Worm (Caenorhabditis elegans): ENCODE measurements around the gene F41E6.8.

DNA sequence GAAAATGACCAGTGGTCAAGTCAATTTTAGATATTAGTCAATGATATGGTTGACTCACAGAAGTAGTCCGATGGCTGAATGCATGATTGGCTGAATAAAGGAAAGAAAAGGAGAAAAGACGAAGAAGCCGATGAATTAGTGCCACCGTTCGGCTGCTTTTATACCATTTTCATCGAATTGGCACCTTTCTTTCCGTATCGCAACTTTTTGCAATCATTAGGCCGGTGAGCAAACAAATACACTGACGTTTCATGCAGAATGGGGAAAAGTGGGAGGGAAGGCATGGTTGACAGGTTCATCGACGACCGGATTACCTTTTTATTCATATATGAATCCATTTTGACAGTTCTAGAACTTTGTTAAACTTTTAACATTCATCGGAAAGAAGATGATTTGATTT is 19.9 kb upstream of the F41E6.8 start, which contains the start of gene idpc-2:
- no peak for TF ChIP-seq skn-1 (tag; optimal IDR thresholded peaks at IDR 0.05)
- no peak for TF ChIP-seq Y55F3AM.14 (GFP tag; optimal IDR thresholded peaks at IDR 0.05)
- no peak for TF ChIP-seq nhr-77 (tag; optimal IDR thresholded peaks at IDR 0.05)
- no peak for TF ChIP-seq ama-1 (optimal IDR thresholded peaks at IDR 0.05)
- TF ChIP-seq mab-5 (tag; optimal IDR thresholded peaks at IDR 0.05) = no peak

All from whole organism, L2 larva.